Worm (Caenorhabditis elegans) whole organism, L1 larva: ENCODE measurements around the gene flp-15.

Source experiments
- C16A3.4 ChIP-seq: fragments of 150-350 bp; optimal IDR thresholded peaks from 2 replicates; lab custom pipeline; 2014; ENCODE audit warnings: missing biosample characterization, missing genetic modification characterization
- C34B4.2 ChIP-seq: sonication (generic microtip); optimal IDR thresholded peaks from 2 replicates; lab custom pipeline; 2017; ENCODE audit warnings: mild to moderate bottlenecking, missing genetic modification characterization, missing compliant biosample characterization
- F16B12.6 ChIP-seq: fragments of 150-350 bp; optimal IDR thresholded peaks from 2 replicates; lab custom pipeline; 2014; ENCODE audit warnings: missing biosample characterization, missing genetic modification characterization
- Y116A8C.19 ChIP-seq: sonication (generic microtip); optimal IDR thresholded peaks from 2 replicates; lab custom pipeline; 2016; ENCODE audit warnings: missing compliant biosample characterization, missing genetic modification characterization, borderline replicate concordance
- aly-2 ChIP-seq: fragments of 150-350 bp; optimal IDR thresholded peaks from 2 replicates; lab custom pipeline; 2014; ENCODE audit warnings: missing biosample characterization, missing genetic modification characterization
- blmp-1 ChIP-seq: fragments of 150-350 bp; optimal IDR thresholded peaks from 2 replicates; lab custom pipeline; 2014; ENCODE audit warnings: missing biosample characterization, missing genetic modification characterization
- ceh-63 ChIP-seq: fragments of 200-800 bp; sonication (Bioruptor generic); optimal IDR thresholded peaks from 2 replicates; lab custom pipeline; 2018; ENCODE audit warnings: mild to moderate bottlenecking, missing genetic modification characterization, missing compliant biosample characterization
- ceh-8 ChIP-seq: fragments of 200-800 bp; sonication (Bioruptor generic); optimal IDR thresholded peaks from 2 replicates; lab custom pipeline; 2018; ENCODE audit warnings: mild to moderate bottlenecking, missing genetic modification characterization, moderate library complexity, missing compliant biosample characterization
- ceh-90 ChIP-seq: sonication (generic microtip); optimal IDR thresholded peaks from 2 replicates; lab custom pipeline; 2016; ENCODE audit warnings: missing genetic modification characterization, missing compliant biosample characterization
- ces-1 ChIP-seq: fragments of 150-350 bp; optimal IDR thresholded peaks from 2 replicates; lab custom pipeline; 2014; ENCODE audit warnings: missing biosample characterization, missing genetic modification reagents, missing genetic modification characterization
- dpl-1 ChIP-seq, 3 experiments: fragments of 150-350 bp in 2 of 3; sonication (generic microtip) in 1 of 3; optimal IDR thresholded peaks; 2 replicates each; lab custom pipeline; 2014 to 2017; ENCODE audit warnings: missing biosample characterization in 3 of 3, missing genetic modification characterization in 3 of 3, missing genetic modification reagents in 3 of 3
- dsc-1 ChIP-seq: sonication (generic microtip); optimal IDR thresholded peaks from 2 replicates; lab custom pipeline; 2016; ENCODE audit warnings: mild to moderate bottlenecking, missing genetic modification characterization, missing compliant biosample characterization
- efl-1 ChIP-seq, 4 experiments: fragments of 150-350 bp; optimal IDR thresholded peaks in 3 of 4; peaks in 1 of 4; 1 replicate in 1 of 4; 2 replicates in 3 of 4; lab custom pipeline; 2014; ENCODE audit warnings: missing biosample characterization in 2 of 4, missing genetic modification characterization in 2 of 4, missing genetic modification reagents in 2 of 4
- efl-3 ChIP-seq: fragments of 200-800 bp; sonication (Bioruptor generic); optimal IDR thresholded peaks from 2 replicates; lab custom pipeline; 2018; ENCODE audit warnings: mild to moderate bottlenecking, missing genetic modification characterization, missing compliant biosample characterization
- elt-3 ChIP-seq, 6 experiments: fragments of 150-350 bp in 1 of 6; sonication (generic microtip); optimal IDR thresholded peaks; 2 replicates each; lab custom pipeline; 2017 to 2018; ENCODE audit warnings: missing biosample characterization in 6 of 6, missing genetic modification characterization in 6 of 6, inconsistent platforms in 1 of 6
- fkh-4 ChIP-seq: sonication (generic microtip); optimal IDR thresholded peaks from 2 replicates; lab custom pipeline; 2016; ENCODE audit warnings: missing compliant biosample characterization, missing genetic modification characterization, borderline replicate concordance
- fos-1 ChIP-seq: fragments of 150-350 bp; optimal IDR thresholded peaks from 2 replicates; lab custom pipeline; 2014; ENCODE audit warnings: missing biosample characterization, missing genetic modification characterization
- hlh-17 ChIP-seq: fragments of 200-800 bp; sonication (Bioruptor generic); optimal IDR thresholded peaks from 2 replicates; lab custom pipeline; 2018; ENCODE audit warnings: missing genetic modification characterization, mild to moderate bottlenecking, missing compliant biosample characterization, moderate library complexity, borderline replicate concordance
- hlh-4 ChIP-seq: sonication (generic microtip); optimal IDR thresholded peaks from 2 replicates; lab custom pipeline; 2016; ENCODE audit warnings: mild to moderate bottlenecking, missing genetic modification characterization, missing compliant biosample characterization
- hpl-2 ChIP-seq: fragments of 150-350 bp; optimal IDR thresholded peaks from 2 replicates; lab custom pipeline; 2014; ENCODE audit warnings: missing biosample characterization, missing genetic modification reagents, missing genetic modification characterization
- isw-1 ChIP-seq: fragments of 200-800 bp; sonication (Bioruptor generic); IDR thresholded peaks from 2 replicates; pipeline ENCODE4 v1.3.6; 2022; ENCODE audit warnings: missing genetic modification characterization, missing compliant biosample characterization
- lin-13 ChIP-seq: fragments of 150-350 bp; optimal IDR thresholded peaks from 2 replicates; lab custom pipeline; 2014; ENCODE audit warnings: missing biosample characterization, missing genetic modification reagents, missing genetic modification characterization
- lin-14 ChIP-seq: fragments of 200-800 bp; sonication (Bioruptor generic); optimal IDR thresholded peaks from 2 replicates; lab custom pipeline; 2018; ENCODE audit warnings: mild to moderate bottlenecking, missing genetic modification characterization, moderate library complexity, missing compliant biosample characterization
- lin-39 ChIP-seq: fragments of 150-350 bp; optimal IDR thresholded peaks from 2 replicates; lab custom pipeline; 2014; ENCODE audit warnings: missing biosample characterization, missing genetic modification reagents, missing genetic modification characterization
- lsy-2 ChIP-seq, 2 experiments: fragments of 150-350 bp; optimal IDR thresholded peaks; 2 replicates each; lab custom pipeline; 2014; ENCODE audit warnings: missing biosample characterization in 2 of 2, missing genetic modification characterization in 2 of 2
- mab-9 ChIP-seq: fragments of 200-800 bp; sonication (Bioruptor generic); IDR thresholded peaks from 2 replicates; pipeline ENCODE4 v1.3.6; 2022; ENCODE audit warnings: missing genetic modification reagents, missing genetic modification characterization, missing compliant biosample characterization
- mef-2 ChIP-seq: fragments of 150-350 bp; optimal IDR thresholded peaks from 2 replicates; lab custom pipeline; 2014; ENCODE audit warnings: missing biosample characterization, missing genetic modification characterization
- mep-1 ChIP-seq: fragments of 150-350 bp; optimal IDR thresholded peaks from 2 replicates; lab custom pipeline; 2014; ENCODE audit warnings: missing biosample characterization, missing genetic modification characterization
- nhr-19 ChIP-seq: fragments of 200-800 bp; sonication (Bioruptor generic); conservative IDR thresholded peaks from 2 replicates; pipeline ENCODE4 v1.3.6; 2022; ENCODE audit warnings: missing genetic modification characterization, missing compliant biosample characterization
- nhr-237 ChIP-seq: fragments of 150-350 bp; optimal IDR thresholded peaks from 2 replicates; lab custom pipeline; 2014; ENCODE audit warnings: missing biosample characterization, missing genetic modification characterization
- nhr-28 ChIP-seq: fragments of 150-350 bp; optimal IDR thresholded peaks from 2 replicates; lab custom pipeline; 2014; ENCODE audit warnings: missing biosample characterization, missing genetic modification characterization
- nhr-71 ChIP-seq: sonication (generic microtip); optimal IDR thresholded peaks from 2 replicates; lab custom pipeline; 2016; ENCODE audit warnings: mild to moderate bottlenecking, missing genetic modification characterization, moderate library complexity, missing compliant biosample characterization
- nhr-76 ChIP-seq: sonication (generic microtip); optimal IDR thresholded peaks from 2 replicates; lab custom pipeline; 2017; ENCODE audit warnings: missing biosample characterization, missing genetic modification characterization
- nhr-77 ChIP-seq: fragments of 150-350 bp; optimal IDR thresholded peaks from 2 replicates; lab custom pipeline; 2014; ENCODE audit warnings: missing biosample characterization, missing genetic modification characterization
- nhr-90 ChIP-seq: sonication (generic microtip); optimal IDR thresholded peaks from 2 replicates; lab custom pipeline; 2016; ENCODE audit warnings: mild to moderate bottlenecking, missing genetic modification characterization, missing compliant biosample characterization; ENCODE audit not compliant: poor library complexity
- pag-3 ChIP-seq: sonication (generic microtip); optimal IDR thresholded peaks from 2 replicates; lab custom pipeline; 2017; ENCODE audit warnings: missing genetic modification characterization, mild to moderate bottlenecking, missing compliant biosample characterization, antibody characterized with exemption, borderline replicate concordance; ENCODE audit not compliant: insufficient read depth
- pqm-1 ChIP-seq: sonication (generic microtip); optimal IDR thresholded peaks from 3 replicates; lab custom pipeline; 2017; ENCODE audit warnings: missing biosample characterization, missing genetic modification characterization
- rnt-1 ChIP-seq: sonication (generic microtip); optimal IDR thresholded peaks from 2 replicates; lab custom pipeline; 2016; ENCODE audit warnings: mild to moderate bottlenecking, missing genetic modification characterization, moderate library complexity, missing compliant biosample characterization
- skn-1 ChIP-seq: fragments of 150-350 bp; optimal IDR thresholded peaks from 2 replicates; lab custom pipeline; 2014; ENCODE audit warnings: missing biosample characterization, missing genetic modification characterization
- snpc-4 ChIP-seq: fragments of 150-350 bp; optimal IDR thresholded peaks from 2 replicates; lab custom pipeline; 2014; ENCODE audit warnings: missing biosample characterization, missing genetic modification characterization
- snu-23 ChIP-seq: sonication (generic microtip); optimal IDR thresholded peaks from 2 replicates; lab custom pipeline; 2016; ENCODE audit warnings: missing genetic modification characterization, missing compliant biosample characterization
- sup-37 ChIP-seq: fragments of 200-800 bp; sonication (Bioruptor generic); optimal IDR thresholded peaks from 2 replicates; lab custom pipeline; 2018; ENCODE audit warnings: mild to moderate bottlenecking, missing genetic modification characterization, missing compliant biosample characterization
- swsn-7 ChIP-seq: sonication (generic microtip); optimal IDR thresholded peaks from 2 replicates; lab custom pipeline; 2016; ENCODE audit warnings: missing genetic modification characterization, missing compliant biosample characterization
- tbx-2 ChIP-seq: sonication (generic microtip); optimal IDR thresholded peaks from 2 replicates; lab custom pipeline; 2016; ENCODE audit warnings: missing genetic modification characterization, missing compliant biosample characterization
- tlp-1 ChIP-seq: fragments of 150-350 bp; optimal IDR thresholded peaks from 2 replicates; lab custom pipeline; 2014; ENCODE audit warnings: missing biosample characterization, missing genetic modification characterization
- unc-130 ChIP-seq: fragments of 150-350 bp; optimal IDR thresholded peaks from 2 replicates; lab custom pipeline; 2017; ENCODE audit warnings: missing biosample characterization, missing genetic modification characterization, inconsistent platforms
- vab-15 ChIP-seq: sonication (generic microtip); optimal IDR thresholded peaks from 2 replicates; lab custom pipeline; 2017; ENCODE audit warnings: missing genotype, mild to moderate bottlenecking, missing genetic modification characterization, missing compliant biosample characterization
- ztf-4 ChIP-seq: fragments of 150-350 bp; optimal IDR thresholded peaks from 2 replicates; lab custom pipeline; 2014; ENCODE audit warnings: missing biosample characterization, missing genetic modification characterization

The flp-15 gene

ce11 chrIII:13621717-13622116 lies 45.9 kb downstream of the flp-15 start:
- TF ChIP-seq sup-37 (GFP tag; lab: Kevin White, UChicago): no peak
- peak; percentile 20 for TF ChIP-seq ceh-63 (GFP tag; lab: Kevin White, UChicago)

ce11 chrIII:13621012-13621411 lies 46.6 kb downstream of the flp-15 start:
- TF ChIP-seq mep-1 (tag; lab: Kevin White, UChicago) (no peak), blmp-1 (tag; lab: Kevin White, UChicago) (no peak), pqm-1 (no peak), lin-39 (no peak), efl-1 (optimal IDR thresholded peaks at IDR 0.05; lab: Kevin White, UChicago) (no peak), efl-1 (GFP tag; optimal IDR thresholded peaks at IDR 0.05 in 1 of 2; lab: Kevin White, UChicago) (peak in 1 of 2 experiments; percentile 19), swsn-7 (tag; lab: Kevin White, UChicago) (no peak)

ce11 chrIII:13616793-13617192 lies 50.8 kb downstream of the flp-15 start, which contains the start of gene T12D8.9:
TSS of gene T12D8.9 (plus strand) at chrIII:13617104.
- TF ChIP-seq dsc-1 (tag; lab: Kevin White, UChicago) (peak; percentile 48), mab-9 (GFP tag; lab: Robert Waterston, UW) (no peak), ces-1 (no peak), ceh-63 (GFP tag; lab: Kevin White, UChicago) (no peak), nhr-28 (tag; lab: Kevin White, UChicago) (no peak), fkh-4 (tag; lab: Kevin White, UChicago) (peak; percentile 26), aly-2 (tag; lab: Kevin White, UChicago) (no peak), C34B4.2 (tag; lab: Kevin White, UChicago) (no peak), mep-1 (tag; lab: Kevin White, UChicago) (no peak), lsy-2 (tag; optimal IDR thresholded peaks at IDR 0.05; lab: Kevin White, UChicago) (peak; percentile 6 to 52), nhr-90 (tag; lab: Kevin White, UChicago) (no peak), F16B12.6 (no peak), efl-1 (optimal IDR thresholded peaks at IDR 0.05; lab: Kevin White, UChicago) (no peak), efl-1 (GFP tag; optimal IDR thresholded peaks at IDR 0.05 in 1 of 2; lab: Kevin White, UChicago) (no peak), nhr-237 (tag; lab: Kevin White, UChicago) (no peak), rnt-1 (tag; lab: Kevin White, UChicago) (peak; percentile 56), snu-23 (peak; percentile 49), tbx-2 (tag; lab: Kevin White, UChicago) (no peak), nhr-71 (tag; lab: Kevin White, UChicago) (peak; percentile 57), snpc-4 (no peak), isw-1 (GFP tag; lab: Robert Waterston, UW) (no peak), ceh-90 (tag; lab: Kevin White, UChicago) (no peak), elt-3 (tag; optimal IDR thresholded peaks at IDR 0.05; lab: Kevin White, UChicago) (no peak), nhr-77 (tag; lab: Kevin White, UChicago) (no peak), mef-2 (no peak), dpl-1 (GFP tag; optimal IDR thresholded peaks at IDR 0.05; lab: Kevin White, UChicago) (no peak), pqm-1 (no peak), hlh-17 (GFP tag; lab: Kevin White, UChicago) (no peak), nhr-76 (tag; lab: Kevin White, UChicago) (no peak), lin-14 (GFP tag; lab: Kevin White, UChicago) (peak; percentile 76), ztf-4 (peak; percentile 3), sup-37 (GFP tag; lab: Kevin White, UChicago) (no peak), efl-3 (no peak), hlh-4 (tag; lab: Kevin White, UChicago) (no peak), nhr-19 (GFP tag; lab: Robert Waterston, UW) (peak; percentile 24), lin-13 (no peak), vab-15 (tag; lab: Kevin White, UChicago) (no peak), skn-1 (no peak), fos-1 (tag; lab: Kevin White, UChicago) (no peak), ceh-8 (GFP tag; lab: Kevin White, UChicago) (no peak), pag-3 (tag; lab: Kevin White, UChicago) (peak; percentile 31), C16A3.4 (tag; lab: Kevin White, UChicago) (peak; percentile 15), unc-130 (tag; lab: Kevin White, UChicago) (peak; percentile 52), tlp-1 (tag; lab: Kevin White, UChicago) (no peak), Y116A8C.19 (no peak), swsn-7 (tag; lab: Kevin White, UChicago) (no peak), hpl-2 (GFP tag; lab: Kevin White, UChicago) (no peak)
